Worm (Caenorhabditis elegans) whole organism, L2 larva: ENCODE data around the gene grd-14.

Experiments
- crh-2 ChIP-seq: sonication (generic microtip); optimal IDR thresholded peaks from 2 replicates; lab custom pipeline; 2017; ENCODE audit warnings: missing biosample characterization, missing genetic modification characterization
- elt-3 ChIP-seq: sonication (generic microtip); optimal IDR thresholded peaks from 2 replicates; lab custom pipeline; 2017; ENCODE audit warnings: missing biosample characterization, missing genetic modification characterization
- gmeb-1 ChIP-seq: fragments of 150-350 bp; optimal IDR thresholded peaks from 2 replicates; lab custom pipeline; 2014; ENCODE audit warnings: missing biosample characterization, missing genetic modification characterization
- lin-11 ChIP-seq: fragments of 150-350 bp; sonication (generic microtip); optimal IDR thresholded peaks from 2 replicates; lab custom pipeline; 2014; ENCODE audit warnings: missing biosample characterization, missing genetic modification characterization, inconsistent platforms, mixed read lengths
- lin-39 ChIP-seq: fragments of 150-350 bp; optimal IDR thresholded peaks from 2 replicates; lab custom pipeline; 2014; ENCODE audit warnings: missing biosample characterization, missing genetic modification reagents, missing genetic modification characterization
- nhr-11 ChIP-seq: fragments of 150-350 bp; optimal IDR thresholded peaks from 2 replicates; lab custom pipeline; 2014; ENCODE audit warnings: missing biosample characterization, missing genetic modification characterization
- nhr-25 ChIP-seq: fragments of 150-350 bp; sonication (generic microtip); optimal IDR thresholded peaks from 3 replicates; lab custom pipeline; 2014; ENCODE audit warnings: missing biosample characterization, missing genetic modification characterization
- snpc-4 ChIP-seq: fragments of 150-350 bp; optimal IDR thresholded peaks from 2 replicates; lab custom pipeline; 2014; ENCODE audit warnings: missing biosample characterization, missing genetic modification characterization
- unc-39 ChIP-seq: fragments of 150-350 bp; optimal IDR thresholded peaks from 2 replicates; lab custom pipeline; 2014; ENCODE audit warnings: missing biosample characterization, missing genetic modification characterization

DNA sequence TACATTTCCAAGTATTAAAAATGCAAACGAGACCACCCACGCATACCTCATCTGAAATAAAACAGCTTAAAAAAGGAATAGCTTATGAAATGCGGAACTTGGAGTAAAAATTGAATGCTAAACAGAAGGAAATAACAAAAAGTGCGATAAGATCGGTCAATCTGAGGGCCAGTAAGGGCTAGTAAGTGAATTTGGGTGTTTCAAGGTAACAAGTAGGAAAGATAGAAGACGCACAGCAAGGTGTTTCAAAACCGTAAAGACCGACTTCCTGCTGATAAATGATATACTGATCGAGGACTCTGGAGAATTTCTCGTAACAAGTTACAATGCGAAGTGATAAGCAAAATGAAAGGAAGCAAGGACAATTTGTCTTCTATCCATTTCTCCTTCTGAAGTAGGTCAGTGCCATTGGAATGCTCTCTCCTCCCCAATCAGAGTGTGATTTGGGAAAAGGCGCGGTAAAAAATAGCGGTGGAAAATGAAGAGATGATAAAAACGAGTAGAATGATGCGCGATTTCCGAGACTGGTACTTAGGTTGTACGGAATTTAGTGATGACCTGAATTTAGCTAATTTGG is 44.1 kb upstream of the grd-14 start, which contains the start of gene dpy-6:
- TF ChIP-seq lin-39 (tag; lab: Kevin White, UChicago) = no peak
- no peak for TF ChIP-seq lin-11
- TF ChIP-seq gmeb-1 (tag; lab: Kevin White, UChicago) = no peak
- no peak for TF ChIP-seq unc-39 (tag; lab: Kevin White, UChicago)
- no peak for TF ChIP-seq nhr-11 (tag; lab: Kevin White, UChicago)
- TF ChIP-seq snpc-4 (tag; lab: Kevin White, UChicago) = no peak
- no peak for TF ChIP-seq elt-3 (tag; lab: Kevin White, UChicago)
- no peak for TF ChIP-seq crh-2 (tag; lab: Kevin White, UChicago)
- no peak for TF ChIP-seq nhr-25 (tag; lab: Kevin White, UChicago)
